Worm (Caenorhabditis elegans) whole organism, young adult: Measurements from ENCODE around the gene F54C8.7.
A peak's percentile ranks its signal among the peaks of the same experiment; 100 is the strongest.

Experiments used
- C06A6.2 ChIP-seq: fragments of 200-800 bp; sonication (Bioruptor generic); conservative IDR thresholded peaks from 2 replicates; pipeline ENCODE4 v1.3.6; 2022; ENCODE audit warnings: missing genetic modification characterization, missing compliant biosample characterization
- C17E4.6 ChIP-seq: fragments of 200-800 bp; sonication (Bioruptor generic); IDR thresholded peaks from 2 replicates; pipeline ENCODE4 v1.3.6; 2022; ENCODE audit warnings: missing genetic modification reagents, missing genetic modification characterization, missing compliant biosample characterization
- D2030.7 ChIP-seq: fragments of 200-800 bp; sonication (Bioruptor generic); IDR thresholded peaks from 2 replicates; pipeline ENCODE4 v1.3.6; 2022; ENCODE audit warnings: missing genetic modification reagents, missing genetic modification characterization, missing compliant biosample characterization
- F10E7.11 ChIP-seq: sonication (generic microtip); optimal IDR thresholded peaks from 2 replicates; lab custom pipeline; 2017; ENCODE audit warnings: mild to moderate bottlenecking, missing genetic modification characterization, moderate library complexity, missing compliant biosample characterization
- F23B12.7 ChIP-seq: sonication (generic microtip); optimal IDR thresholded peaks from 2 replicates; lab custom pipeline; 2017; ENCODE audit warnings: missing genetic modification characterization, mild to moderate bottlenecking, missing compliant biosample characterization, antibody characterized with exemption, moderate library complexity; ENCODE audit not compliant: insufficient read depth
- F33H1.4 ChIP-seq: fragments of 200-800 bp; sonication (Bioruptor generic); IDR thresholded peaks from 2 replicates; pipeline ENCODE4 v1.3.6; 2022; ENCODE audit warnings: missing genetic modification reagents, missing genetic modification characterization, missing compliant biosample characterization
- F39B2.1 ChIP-seq: fragments of 200-800 bp; sonication (Bioruptor generic); IDR thresholded peaks from 2 replicates; pipeline ENCODE4 v1.3.6; 2022; ENCODE audit warnings: missing genetic modification reagents, missing genetic modification characterization, missing compliant biosample characterization
- F49E8.2 ChIP-seq: sonication (generic microtip); optimal IDR thresholded peaks from 3 replicates; lab custom pipeline; 2017; ENCODE audit warnings: missing genetic modification characterization, mild to moderate bottlenecking, missing compliant biosample characterization, antibody characterized with exemption, moderate library complexity; ENCODE audit not compliant: insufficient read depth
- K11D2.4 ChIP-seq: fragments of 200-800 bp; sonication (Bioruptor generic); IDR thresholded peaks from 2 replicates; pipeline ENCODE4 v1.3.6; 2022; ENCODE audit warnings: missing genetic modification reagents, missing genetic modification characterization, missing compliant biosample characterization
- T26A5.8 ChIP-seq: sonication (generic microtip); optimal IDR thresholded peaks from 2 replicates; lab custom pipeline; 2016; ENCODE audit warnings: missing genetic modification characterization, missing compliant biosample characterization
- Y53G8AR.9 ChIP-seq: fragments of 200-800 bp; sonication (Bioruptor generic); conservative IDR thresholded peaks from 2 replicates; pipeline ENCODE4 v1.3.6; 2022; ENCODE audit warnings: missing genetic modification reagents, missing genetic modification characterization, missing compliant biosample characterization
- Y56A3A.18 ChIP-seq: fragments of 200-800 bp; sonication (Bioruptor generic); IDR thresholded peaks from 2 replicates; pipeline ENCODE4 v1.3.6; 2022; ENCODE audit warnings: missing genetic modification reagents, missing genetic modification characterization, missing compliant biosample characterization
- aptf-2 ChIP-seq: fragments of 200-800 bp; sonication (Bioruptor generic); conservative IDR thresholded peaks from 2 replicates; pipeline ENCODE4 v1.3.6; 2022; ENCODE audit warnings: missing genetic modification reagents, missing genetic modification characterization, missing compliant biosample characterization
- atf-7 ChIP-seq: sonication (generic microtip); optimal IDR thresholded peaks from 2 replicates; lab custom pipeline; 2017; ENCODE audit warnings: mild to moderate bottlenecking, missing genetic modification characterization, missing compliant biosample characterization
- athp-1 ChIP-seq: sonication (generic microtip); optimal IDR thresholded peaks from 2 replicates; lab custom pipeline; 2017; ENCODE audit warnings: mild to moderate bottlenecking, missing genetic modification characterization, missing compliant biosample characterization
- attf-5 ChIP-seq: fragments of 200-800 bp; sonication (Bioruptor generic); optimal IDR thresholded peaks from 2 replicates; lab custom pipeline; 2018; ENCODE audit warnings: mild to moderate bottlenecking, missing genetic modification characterization, missing compliant biosample characterization
- bed-1 ChIP-seq: fragments of 200-800 bp; sonication (Bioruptor generic); IDR thresholded peaks from 2 replicates; pipeline ENCODE4 v1.3.6; 2022; ENCODE audit warnings: missing genetic modification reagents, missing genetic modification characterization, missing compliant biosample characterization
- ceh-91 ChIP-seq: fragments of 200-800 bp; sonication (Bioruptor generic); IDR thresholded peaks from 2 replicates; pipeline ENCODE4 v1.3.6; 2022; ENCODE audit warnings: missing genetic modification reagents, missing genetic modification characterization, missing compliant biosample characterization
- dpff-1 ChIP-seq: sonication (generic microtip); optimal IDR thresholded peaks from 2 replicates; lab custom pipeline; 2017; ENCODE audit warnings: mild to moderate bottlenecking, missing genetic modification characterization, missing compliant biosample characterization
- egl-18 ChIP-seq: fragments of 200-800 bp; sonication (Bioruptor generic); IDR thresholded peaks from 2 replicates; pipeline ENCODE4 v1.3.6; 2022; ENCODE audit warnings: missing genetic modification reagents, missing genetic modification characterization, missing compliant biosample characterization
- ekl-4 ChIP-seq: fragments of 200-800 bp; sonication (Bioruptor generic); IDR thresholded peaks from 2 replicates; pipeline ENCODE4 v1.3.6; 2022; ENCODE audit warnings: missing genetic modification reagents, missing genetic modification characterization, missing compliant biosample characterization
- ets-4 ChIP-seq: fragments of 200-800 bp; sonication (Bioruptor generic); optimal IDR thresholded peaks from 2 replicates; lab custom pipeline; 2018; ENCODE audit warnings: mild to moderate bottlenecking, missing genetic modification characterization, missing compliant biosample characterization
- him-1 ChIP-seq: sonication (generic microtip); optimal IDR thresholded peaks from 2 replicates; lab custom pipeline; 2016; ENCODE audit warnings: missing genotype, missing genetic modification reagents, missing genetic modification characterization, missing compliant biosample characterization
- hlh-12 ChIP-seq: sonication (generic microtip); optimal IDR thresholded peaks from 2 replicates; lab custom pipeline; 2016; ENCODE audit warnings: missing genetic modification characterization, missing compliant biosample characterization
- hrde-1 ChIP-seq: sonication (generic microtip); optimal IDR thresholded peaks from 2 replicates; lab custom pipeline; 2016; ENCODE audit warnings: missing genetic modification characterization, mild to moderate bottlenecking, missing compliant biosample characterization, moderate library complexity, missing genotype, missing genetic modification reagents, borderline replicate concordance
- hsf-1 ChIP-seq: fragments of 200-800 bp; sonication (Bioruptor generic); IDR thresholded peaks from 2 replicates; pipeline ENCODE4 v1.3.6; 2022; ENCODE audit warnings: missing genetic modification reagents, missing genetic modification characterization, missing compliant biosample characterization
- lag-1 ChIP-seq: fragments of 200-800 bp; sonication (Bioruptor generic); IDR thresholded peaks from 2 replicates; pipeline ENCODE4 v1.3.6; 2022; ENCODE audit warnings: missing genetic modification reagents, missing genetic modification characterization, missing compliant biosample characterization
- lin-54 ChIP-seq: fragments of 200-800 bp; sonication (Bioruptor generic); optimal IDR thresholded peaks from 2 replicates; lab custom pipeline; 2018; ENCODE audit warnings: mild to moderate bottlenecking, missing genetic modification characterization, missing compliant biosample characterization
- lir-1 ChIP-seq: fragments of 200-800 bp; sonication (Bioruptor generic); conservative IDR thresholded peaks from 2 replicates; pipeline ENCODE4 v1.3.6; 2022; ENCODE audit warnings: missing genetic modification reagents, missing genetic modification characterization, missing compliant biosample characterization
- madf-3 ChIP-seq: fragments of 200-800 bp; sonication (Bioruptor generic); IDR thresholded peaks from 2 replicates; pipeline ENCODE4 v1.3.6; 2022; ENCODE audit warnings: missing genetic modification reagents, missing genetic modification characterization, missing compliant biosample characterization
- madf-6 ChIP-seq: fragments of 200-800 bp; sonication (Bioruptor generic); IDR thresholded peaks from 2 replicates; pipeline ENCODE4 v1.3.6; 2022; ENCODE audit warnings: missing genetic modification reagents, missing genetic modification characterization, missing compliant biosample characterization
- mel-28 ChIP-seq: sonication (generic microtip); optimal IDR thresholded peaks from 2 replicates; lab custom pipeline; 2016; ENCODE audit warnings: borderline replicate concordance, mild to moderate bottlenecking, missing genetic modification characterization, missing compliant biosample characterization
- mes-4 ChIP-seq: sonication (generic microtip); optimal IDR thresholded peaks from 2 replicates; lab custom pipeline; 2016; ENCODE audit warnings: missing genotype, missing genetic modification characterization, missing compliant biosample characterization
- mxl-1 ChIP-seq: sonication (generic microtip); optimal IDR thresholded peaks from 2 replicates; lab custom pipeline; 2016; ENCODE audit warnings: missing genetic modification characterization, missing compliant biosample characterization
- nfya-2 ChIP-seq: fragments of 200-800 bp; sonication (Bioruptor generic); IDR thresholded peaks from 2 replicates; pipeline ENCODE4 v1.3.6; 2022; ENCODE audit warnings: missing genetic modification reagents, missing genetic modification characterization, missing compliant biosample characterization
- nhr-80 ChIP-seq: sonication (generic microtip); optimal IDR thresholded peaks from 2 replicates; lab custom pipeline; 2016; ENCODE audit warnings: missing genetic modification characterization, missing compliant biosample characterization
- rpc-1 ChIP-seq, 2 experiments: fragments of 150-350 bp in 1 of 2; sonication (generic microtip) in 1 of 2; optimal IDR thresholded peaks; 2 replicates each; lab custom pipeline; 2014 to 2018; ENCODE audit warnings: missing biosample characterization in 1 of 2, missing genetic modification characterization in 1 of 2, missing genetic modification reagents in 1 of 2, missing genotype in 1 of 2
- snpc-1.3 ChIP-seq: sonication (generic microtip); optimal IDR thresholded peaks from 2 replicates; lab custom pipeline; 2017; ENCODE audit warnings: missing genetic modification characterization, mild to moderate bottlenecking, missing compliant biosample characterization, antibody characterized with exemption, moderate library complexity, missing genotype, missing genetic modification reagents; ENCODE audit not compliant: insufficient read depth
- snpc-4 ChIP-seq, 5 experiments: fragments of 150-350 bp in 1 of 5; sonication (generic microtip) in 4 of 5; optimal IDR thresholded peaks; 2 replicates each; lab custom pipeline; 2014 to 2018; ENCODE audit warnings: missing genetic modification characterization in 5 of 5, missing biosample characterization in 3 of 5, antibody characterized with exemption in 2 of 5, mild to moderate bottlenecking in 2 of 5, missing compliant biosample characterization in 2 of 5, missing genotype in 2 of 5, moderate library complexity in 2 of 5, missing genetic modification reagents in 1 of 5
- unc-130 ChIP-seq: sonication (generic microtip); optimal IDR thresholded peaks from 2 replicates; lab custom pipeline; 2016; ENCODE audit warnings: missing genetic modification reagents, missing genetic modification characterization, missing compliant biosample characterization
- unc-62 ChIP-seq: fragments of 150-350 bp; optimal IDR thresholded peaks from 2 replicates; lab custom pipeline; 2014; ENCODE audit warnings: missing biosample characterization, missing genetic modification reagents, missing genetic modification characterization
- ztf-18 ChIP-seq: sonication (generic microtip); optimal IDR thresholded peaks from 2 replicates; lab custom pipeline; 2016; ENCODE audit warnings: missing genotype, mild to moderate bottlenecking, missing genetic modification characterization, missing compliant biosample characterization
- ztf-28 ChIP-seq: fragments of 200-800 bp; sonication (Bioruptor generic); IDR thresholded peaks from 2 replicates; pipeline ENCODE4 v1.3.6; 2022; ENCODE audit warnings: missing genetic modification reagents, missing genetic modification characterization, missing compliant biosample characterization

F54C8.7 gene

ce11 chrIII:9439399-9439798 lies 14.5 kb downstream of the F54C8.7 start, which contains the start of gene F54C8.1:
Gene F54C8.1, plus strand, starts transcription at chrIII:9439699.
- TF ChIP-seq madf-3 (no peak), unc-130 (GFP tag; lab: Kevin White, UChicago) (no peak)

ce11 chrIII:9434999-9435398 lies 18.9 kb downstream of the F54C8.7 start:
- TF ChIP-seq nfya-2 (no peak), lir-1 (GFP tag; lab: Robert Waterston, UW) (no peak), F49E8.2 (tag; lab: Kevin White, UChicago) (no peak), athp-1 (tag; lab: Kevin White, UChicago) (no peak), mel-28 (tag; lab: Kevin White, UChicago) (no peak), F39B2.1 (GFP tag; lab: Robert Waterston, UW) (no peak), mxl-1 (tag; lab: Kevin White, UChicago) (no peak), F33H1.4 (GFP tag; lab: Robert Waterston, UW) (0 out of 2 replicates have a peak, but pooled peaks have one; percentile 5), lin-54 (GFP tag; lab: Kevin White, UChicago) (peak; percentile 5), D2030.7 (0 out of 2 replicates have a peak, but pooled peaks have one; percentile 16), snpc-4 (GFP tag; optimal IDR thresholded peaks at IDR 0.05; lab: Kevin White, UChicago) (no peak), snpc-4 (tag; optimal IDR thresholded peaks at IDR 0.05; lab: Kevin White, UChicago) (peak in 1 of 4 experiments; percentile 13), madf-6 (GFP tag; lab: Robert Waterston, UW) (peak; percentile 63; the same call in 1 of the 2 replicates), hrde-1 (peak; percentile 46), attf-5 (GFP tag; lab: Kevin White, UChicago) (peak; percentile 3), unc-130 (GFP tag; lab: Kevin White, UChicago) (peak; percentile 19), atf-7 (tag; lab: Kevin White, UChicago) (peak; percentile 14), nhr-80 (no peak), Y56A3A.18 (GFP tag; lab: Robert Waterston, UW) (0 out of 2 replicates have a peak, but pooled peaks have one; percentile 19), rpc-1 (optimal IDR thresholded peaks at IDR 0.05; lab: Kevin White, UChicago) (no peak), rpc-1 (tag; optimal IDR thresholded peaks at IDR 0.05; lab: Kevin White, UChicago) (no peak), Y53G8AR.9 (GFP tag; lab: Robert Waterston, UW) (0 out of 2 replicates have a peak, but pooled peaks have one; percentile 50), K11D2.4 (GFP tag; lab: Robert Waterston, UW) (no peak), hsf-1 (GFP tag; lab: Robert Waterston, UW) (0 out of 2 replicates have a peak, but pooled peaks have one; percentile 22), him-1 (tag; lab: Kevin White, UChicago) (peak; percentile 77), ztf-28 (no peak), F10E7.11 (tag; lab: Kevin White, UChicago) (no peak), ets-4 (no peak)
- TF ChIP-seq, all 124 proteins: peak for 13

DNA sequence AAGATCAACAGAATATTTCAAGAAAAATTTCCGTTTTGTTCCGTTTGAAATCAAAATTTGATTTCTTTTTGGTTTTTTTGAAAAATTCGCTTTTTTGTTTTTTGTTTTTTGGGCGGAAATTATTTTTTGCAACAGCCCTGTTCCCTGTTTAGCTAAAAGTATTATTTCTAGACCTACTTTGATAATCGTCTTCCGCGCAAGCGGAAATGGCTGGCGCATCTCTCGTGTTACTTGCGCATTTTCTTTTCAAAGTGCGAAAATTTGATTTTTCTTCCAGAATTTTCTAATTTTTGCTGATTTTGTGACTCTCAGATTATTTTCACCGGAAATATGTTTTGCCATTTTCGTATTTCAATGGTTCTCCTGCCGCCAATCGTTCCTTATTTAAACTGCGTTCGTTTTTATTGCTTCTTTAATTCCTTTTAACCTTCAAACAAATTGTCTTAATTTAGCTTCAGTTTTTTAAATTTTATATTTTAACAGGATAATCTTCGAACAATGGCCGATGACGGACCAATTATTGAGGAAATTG lies 20.2 kb downstream of the F54C8.7 start, which contains the start of gene cpar-1:
Gene cpar-1 (plus strand): TSS at position 482 of the 532 bp plus-strand sequence.
- no peak for TF ChIP-seq snpc-1.3 (tag; lab: Kevin White, UChicago)
- TF ChIP-seq mxl-1 (tag; lab: Kevin White, UChicago) = no peak
- TF ChIP-seq K11D2.4 (GFP tag; lab: Robert Waterston, UW) = no peak
- no peak for TF ChIP-seq C17E4.6 (GFP tag; lab: Robert Waterston, UW)
- TF ChIP-seq lin-54 (GFP tag; lab: Kevin White, UChicago) = no peak
- TF ChIP-seq mes-4 (tag; lab: Kevin White, UChicago) = no peak
- TF ChIP-seq C06A6.2 (GFP tag; lab: Robert Waterston, UW) = no peak
- TF ChIP-seq unc-62 = no peak
- peak; percentile 61 for TF ChIP-seq ceh-91 (GFP tag; lab: Robert Waterston, UW)
- no peak for TF ChIP-seq madf-3
- no peak for TF ChIP-seq mel-28 (tag; lab: Kevin White, UChicago)
- no peak for TF ChIP-seq ets-4
- TF ChIP-seq egl-18 (GFP tag; lab: Robert Waterston, UW) = no peak
- no peak for TF ChIP-seq dpff-1 (tag; lab: Kevin White, UChicago)
- TF ChIP-seq Y53G8AR.9 (GFP tag; lab: Robert Waterston, UW) = 0 out of 2 replicates have a peak, but pooled peaks have one; percentile 25
- TF ChIP-seq T26A5.8 (tag; lab: Kevin White, UChicago) = no peak
- TF ChIP-seq attf-5 (GFP tag; lab: Kevin White, UChicago) = no peak
- no peak for TF ChIP-seq bed-1 (GFP tag; lab: Robert Waterston, UW)
- no peak for TF ChIP-seq aptf-2 (GFP tag; lab: Robert Waterston, UW)
- TF ChIP-seq ekl-4 (GFP tag; lab: Robert Waterston, UW) = no peak; the same call in 1 of the 2 replicates
- TF ChIP-seq F23B12.7 (tag; lab: Kevin White, UChicago) = no peak
- peak; percentile 96 for TF ChIP-seq ztf-18 (tag; lab: Kevin White, UChicago)
- TF ChIP-seq lag-1 = no peak
- no peak for TF ChIP-seq hlh-12 (tag; lab: Kevin White, UChicago)
